Fruit fly (Drosophila melanogaster) whole organism, pupa: ENCODE results near the gene Akt.

Experiments used
- CG10348 ChIP-seq: fragments of 200-800 bp; sonication (Bioruptor generic); IDR thresholded peaks from 2 replicates; pipeline ENCODE4 v1.3.6; 2022; ENCODE audit warnings: missing biosample characterization, missing genetic modification characterization
- CG12605 ChIP-seq: fragments of 200-800 bp; sonication (Bioruptor generic); IDR thresholded peaks from 2 replicates; pipeline ENCODE4 v1.3.6; 2022; ENCODE audit warnings: missing biosample characterization, missing genetic modification characterization
- CG13204 ChIP-seq: fragments of 200-800 bp; sonication (Bioruptor generic); optimal IDR thresholded peaks from 2 replicates; lab custom pipeline; 2018; ENCODE audit warnings: missing biosample characterization, mild to moderate bottlenecking, missing genetic modification characterization, moderate library complexity
- CG14655 ChIP-seq: fragments of 200-800 bp; sonication (Bioruptor generic); optimal IDR thresholded peaks from 3 replicates; lab custom pipeline; 2017; ENCODE audit warnings: mild to moderate bottlenecking, missing biosample characterization, missing genetic modification reagents, missing genetic modification characterization
- CG15710 ChIP-seq: fragments of 200-800 bp; sonication (Bioruptor generic); optimal IDR thresholded peaks from 2 replicates; lab custom pipeline; 2018; ENCODE audit warnings: missing biosample characterization, mild to moderate bottlenecking, missing genetic modification characterization, moderate library complexity
- CG17806 ChIP-seq: fragments of 200-800 bp; sonication (Bioruptor generic); optimal IDR thresholded peaks from 2 replicates; lab custom pipeline; 2018; ENCODE audit warnings: missing biosample characterization, mild to moderate bottlenecking, missing genetic modification characterization, moderate library complexity
- CG32121 ChIP-seq: fragments of 200-800 bp; sonication (Bioruptor generic); IDR thresholded peaks from 2 replicates; pipeline ENCODE4 v1.3.6; 2022; ENCODE audit warnings: missing biosample characterization, missing genetic modification characterization
- CG34367 ChIP-seq: fragments of 200-800 bp; sonication (Bioruptor generic); optimal IDR thresholded peaks from 2 replicates; lab custom pipeline; 2018; ENCODE audit warnings: missing biosample characterization, mild to moderate bottlenecking, missing genetic modification characterization
- CG4496 ChIP-seq: fragments of 200-800 bp; sonication (Bioruptor generic); IDR thresholded peaks from 3 replicates; pipeline ENCODE4 v1.3.6; 2022; ENCODE audit warnings: missing biosample characterization, missing genetic modification characterization
- CG8159 ChIP-seq: fragments of 200-800 bp; sonication (Bioruptor generic); optimal IDR thresholded peaks from 3 replicates; lab custom pipeline; 2018; ENCODE audit warnings: missing biosample characterization, mild to moderate bottlenecking, missing genetic modification characterization, moderate library complexity
- CG8301 ChIP-seq: fragments of 200-800 bp; sonication (Bioruptor generic); optimal IDR thresholded peaks from 2 replicates; lab custom pipeline; 2018; ENCODE audit warnings: missing biosample characterization, mild to moderate bottlenecking, missing genetic modification characterization
- CG9948 ChIP-seq: fragments of 200-800 bp; sonication (Bioruptor generic); optimal IDR thresholded peaks from 2 replicates; lab custom pipeline; 2018; ENCODE audit warnings: missing biosample characterization, mild to moderate bottlenecking, missing genetic modification characterization, moderate library complexity
- D1 ChIP-seq: fragments of 200-800 bp; sonication (Bioruptor generic); optimal IDR thresholded peaks from 2 replicates; lab custom pipeline; 2018; ENCODE audit warnings: missing biosample characterization, mild to moderate bottlenecking, missing genetic modification characterization, moderate library complexity
- EcR ChIP-seq: fragments of 200-800 bp; sonication (Bioruptor generic); optimal IDR thresholded peaks from 3 replicates; lab custom pipeline; 2019; ENCODE audit warnings: missing biosample characterization, missing genetic modification characterization, mild to moderate bottlenecking, moderate library complexity, missing genetic modification reagents
- Ets98B ChIP-seq: fragments of 200-800 bp; sonication (Bioruptor generic); IDR thresholded peaks from 2 replicates; pipeline ENCODE4 v1.3.6; 2022; ENCODE audit warnings: missing biosample characterization, missing genetic modification characterization
- Pif1A ChIP-seq: fragments of 200-800 bp; sonication (Bioruptor generic); optimal IDR thresholded peaks from 3 replicates; lab custom pipeline; 2016; ENCODE audit warnings: missing biosample characterization, missing genetic modification characterization
- Pif1B ChIP-seq: fragments of 200-800 bp; sonication (Bioruptor generic); optimal IDR thresholded peaks from 3 replicates; lab custom pipeline; 2016; ENCODE audit warnings: missing biosample characterization, missing genetic modification characterization
- Snoo ChIP-seq: fragments of 200-800 bp; sonication (Bioruptor generic); optimal IDR thresholded peaks from 3 replicates; lab custom pipeline; 2017; ENCODE audit warnings: missing biosample characterization, mild to moderate bottlenecking, missing genetic modification characterization, inconsistent platforms
- fd96Ca ChIP-seq: fragments of 200-800 bp; sonication (Bioruptor generic); IDR thresholded peaks from 3 replicates; pipeline ENCODE4 v1.3.6; 2022; ENCODE audit warnings: missing biosample characterization, missing genetic modification characterization
- gl ChIP-seq: fragments of 200-800 bp; sonication (Bioruptor generic); optimal IDR thresholded peaks from 2 replicates; lab custom pipeline; 2018; ENCODE audit warnings: missing biosample characterization, mild to moderate bottlenecking, missing genetic modification characterization
- rn ChIP-seq: fragments of 200-800 bp; sonication (Bioruptor generic); IDR thresholded peaks from 2 replicates; pipeline ENCODE4 v1.3.6; 2022; ENCODE audit warnings: missing biosample characterization, missing genetic modification characterization

The Akt gene

DNA sequence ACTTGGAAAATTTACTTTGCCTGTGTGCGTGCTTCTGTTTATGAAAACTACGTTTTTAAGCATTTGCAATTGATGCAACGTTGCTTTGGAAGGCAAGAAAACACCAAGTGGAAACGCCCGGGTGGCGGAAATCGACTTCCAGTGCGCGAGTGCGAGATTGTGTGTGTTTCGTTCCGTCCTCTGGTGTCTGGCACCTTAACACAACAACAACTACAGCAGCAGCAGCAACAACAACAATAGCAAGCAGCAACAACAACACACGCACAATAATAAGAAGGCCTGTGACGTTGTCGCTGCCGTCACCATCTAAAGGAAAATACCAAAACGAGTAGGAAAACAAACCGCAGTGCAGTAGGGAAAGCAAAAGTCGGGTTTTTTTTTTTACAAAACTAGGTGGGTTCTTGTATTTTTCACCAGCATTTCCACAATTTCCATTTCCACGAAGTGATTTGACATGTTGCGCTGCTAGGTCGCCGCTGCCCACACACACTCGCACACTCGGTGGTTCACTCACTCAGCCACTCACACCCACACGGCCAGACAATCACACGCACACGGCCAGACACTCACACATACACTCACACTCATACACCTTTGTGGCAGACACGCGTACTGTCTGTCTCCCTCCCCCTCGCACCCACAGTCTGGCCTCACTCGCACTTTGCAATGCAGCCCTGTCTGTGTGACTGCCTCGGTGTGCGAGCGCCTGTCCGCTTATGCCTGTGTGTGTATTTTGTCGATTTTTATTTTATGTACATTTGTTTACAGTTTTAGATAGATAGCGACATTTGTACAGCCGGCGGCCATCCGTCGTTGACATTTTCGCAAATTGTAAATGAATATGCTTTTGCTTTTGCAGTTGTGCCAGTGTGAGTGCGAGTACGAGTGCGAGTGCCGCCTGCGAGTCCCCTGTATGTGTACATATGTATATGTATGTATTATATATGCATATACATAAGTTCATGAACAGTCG lies 526 bp downstream of the Akt start:
- TF ChIP-seq CG12605 (GFP tag; lab: Robert Waterston, UW) (peak; percentile 10; the same call in 1 of the 2 replicates), D1 (tag; lab: Kevin White, UChicago) (no peak), CG10348 (GFP tag; lab: Robert Waterston, UW) (no peak), CG9948 (tag; lab: Kevin White, UChicago) (no peak), CG15710 (tag; lab: Kevin White, UChicago) (peak; percentile 25), CG32121 (GFP tag; lab: Robert Waterston, UW) (peak; percentile 73), CG17806 (no peak), CG13204 (peak; percentile 89), CG8301 (tag; lab: Kevin White, UChicago) (peak; percentile 0), EcR (GFP tag; lab: Kevin White, UChicago) (peak; percentile 93), Snoo (tag; lab: Kevin White, UChicago) (peak; percentile 98), CG4496 (GFP tag; lab: Robert Waterston, UW) (peak; percentile 52), gl (tag; lab: Kevin White, UChicago) (peak; percentile 12), CG8159 (tag; lab: Kevin White, UChicago) (no peak), CG14655 (peak; percentile 34), Pif1B (peak; percentile 55), Ets98B (GFP tag; lab: Robert Waterston, UW) (peak; percentile 68), fd96Ca (GFP tag; lab: Robert Waterston, UW) (peak; percentile 75; the same call in 2 of the 3 replicates), CG34367 (tag; lab: Kevin White, UChicago) (peak; percentile 30), rn (GFP tag; lab: Robert Waterston, UW) (no peak), Pif1A (peak; percentile 48)

DNA sequence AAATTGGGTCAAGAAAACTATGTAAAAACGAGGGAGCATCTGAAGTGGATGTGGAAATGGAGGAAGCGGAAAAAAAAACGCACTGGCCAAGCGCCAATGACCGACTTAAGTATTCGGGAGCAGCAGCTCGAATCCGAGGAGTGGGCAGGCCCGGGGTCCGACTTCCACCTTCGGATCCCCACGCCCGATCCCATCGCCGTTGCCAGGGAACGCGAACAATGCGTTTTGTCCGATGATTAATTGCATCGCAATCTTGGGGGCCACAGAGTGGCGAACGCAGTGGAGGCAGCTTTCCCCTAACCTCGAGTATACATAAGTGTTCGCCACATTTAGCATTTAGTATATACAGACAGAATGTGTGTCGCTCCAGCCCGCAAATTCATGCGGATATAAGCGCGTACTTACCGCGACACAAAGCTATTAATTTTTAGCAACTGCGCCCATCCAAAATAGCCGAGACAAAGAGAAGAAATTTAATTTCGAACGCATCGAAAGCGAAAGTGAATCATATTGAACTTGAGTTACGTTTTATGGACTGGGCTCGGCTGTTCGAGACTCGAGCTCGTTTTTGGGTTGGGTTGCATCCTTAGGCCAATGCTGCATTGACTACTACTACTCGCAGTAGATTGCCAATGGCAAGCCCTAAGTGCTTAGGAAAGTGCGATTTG lies 6.9 kb downstream of the Akt start:
- TF ChIP-seq EcR (GFP tag; lab: Kevin White, UChicago): peak; percentile 67
- TF ChIP-seq Pif1B: no peak
- TF ChIP-seq, all 21 proteins: peak for 1

DNA sequence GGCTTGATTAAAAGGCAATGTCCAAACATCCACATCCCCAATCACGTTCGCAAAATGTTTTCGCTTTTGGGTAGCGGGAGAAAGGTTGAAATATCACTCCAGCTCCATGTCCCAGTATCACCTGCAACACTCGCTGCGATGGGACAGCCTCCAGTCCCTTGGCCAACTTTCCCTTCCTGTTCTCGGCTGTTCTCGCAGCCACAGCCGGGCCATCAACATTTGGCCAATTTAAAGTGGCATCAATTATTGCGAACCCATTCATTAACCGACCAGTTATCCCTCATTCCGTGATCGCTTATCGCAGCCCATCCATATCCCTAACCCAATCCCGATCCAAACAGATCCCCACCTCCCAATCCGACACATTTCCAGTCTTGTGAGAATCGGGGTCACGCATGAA lies 14.1 kb downstream of the Akt start:
- TF ChIP-seq CG10348 (GFP tag; lab: Robert Waterston, UW) (no peak), CG8159 (tag; lab: Kevin White, UChicago) (no peak), fd96Ca (GFP tag; lab: Robert Waterston, UW) (no peak), Snoo (tag; lab: Kevin White, UChicago) (no peak), rn (GFP tag; lab: Robert Waterston, UW) (no peak), CG13204 (no peak), gl (tag; lab: Kevin White, UChicago) (no peak), CG8301 (tag; lab: Kevin White, UChicago) (no peak), EcR (GFP tag; lab: Kevin White, UChicago) (no peak)

DNA sequence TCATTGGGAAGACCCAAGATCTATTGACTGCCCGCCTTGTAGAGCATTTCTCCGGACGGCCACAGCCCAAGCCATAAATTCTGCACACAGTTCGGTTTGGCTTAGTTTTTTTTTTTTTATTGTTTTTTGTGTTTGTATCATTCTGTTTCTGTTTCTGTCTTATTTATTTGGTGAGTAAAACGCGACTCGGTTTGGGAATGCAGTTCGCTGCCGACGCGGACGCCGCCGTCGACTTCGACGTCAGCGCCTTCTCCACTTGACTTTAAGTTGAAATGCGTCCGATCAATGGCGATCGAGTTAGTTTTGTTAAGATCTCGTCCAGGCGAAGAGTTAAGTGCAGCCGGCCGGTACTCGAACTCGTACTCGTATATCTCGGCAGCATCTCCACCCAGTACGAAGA lies 16.8 kb downstream of the Akt start, which contains the start of gene Sb:
Gene Sb, plus strand, starts transcription at position 301 of the 400 bp plus-strand sequence.
- no peak for TF ChIP-seq CG8159 (tag; lab: Kevin White, UChicago)
- TF ChIP-seq Snoo (tag; lab: Kevin White, UChicago): no peak
- no peak for TF ChIP-seq CG14655

DNA sequence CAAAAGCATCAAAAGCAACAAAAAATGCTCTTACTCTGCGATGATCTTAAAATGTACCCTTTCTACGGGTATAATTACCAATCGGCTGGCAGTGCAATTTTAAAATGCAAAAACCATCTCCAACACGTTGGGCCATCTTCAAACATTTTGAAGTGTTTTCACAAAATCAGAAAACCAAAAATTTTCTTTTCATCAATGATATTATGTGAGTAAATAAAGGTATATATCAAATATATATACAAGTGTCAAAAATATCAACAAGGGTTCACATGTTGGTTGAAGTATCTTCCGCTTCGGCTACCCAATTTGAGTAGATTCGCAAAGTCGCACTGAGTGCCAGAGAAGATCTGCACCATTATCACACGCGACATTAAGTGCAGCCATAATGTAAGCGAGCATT lies 18.3 kb downstream of the Akt start:
- peak; percentile 15 for TF ChIP-seq CG17806
- peak; percentile 47 for TF ChIP-seq CG8159 (tag; lab: Kevin White, UChicago)
- TF ChIP-seq CG8301 (tag; lab: Kevin White, UChicago): peak; percentile 17
- peak; percentile 63 for TF ChIP-seq Pif1B
- TF ChIP-seq CG15710 (tag; lab: Kevin White, UChicago): no peak
- peak; percentile 42 for TF ChIP-seq CG14655
- TF ChIP-seq CG9948 (tag; lab: Kevin White, UChicago): peak; percentile 30
- peak; percentile 23 for TF ChIP-seq Pif1A
- TF ChIP-seq rn (GFP tag; lab: Robert Waterston, UW): no peak
- no peak for TF ChIP-seq CG12605 (GFP tag; lab: Robert Waterston, UW)
- no peak for TF ChIP-seq CG10348 (GFP tag; lab: Robert Waterston, UW)
- TF ChIP-seq, all 21 proteins: peak for 7

DNA sequence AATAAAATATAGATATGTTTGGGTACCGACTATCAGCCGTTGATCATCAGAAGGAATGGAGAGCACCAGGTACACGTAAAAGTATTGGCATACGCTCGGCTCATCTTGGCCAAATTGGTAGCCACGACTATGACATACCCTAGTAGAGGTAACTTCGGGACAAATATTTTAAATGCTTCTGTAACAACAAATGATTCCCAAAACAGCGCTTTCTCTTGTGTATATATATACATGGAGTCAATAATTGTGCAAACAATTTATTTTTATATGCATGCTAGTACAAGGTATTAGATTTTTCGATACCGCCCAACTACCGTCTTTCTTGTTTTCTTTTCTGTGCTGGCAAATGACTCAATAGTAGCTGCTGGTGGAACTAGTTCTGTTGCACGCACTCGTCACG lies 20.4 kb downstream of the Akt start:
- TF ChIP-seq CG12605 (GFP tag; lab: Robert Waterston, UW) (peak; percentile 73), D1 (tag; lab: Kevin White, UChicago) (no peak), CG17806 (peak; percentile 45), CG15710 (tag; lab: Kevin White, UChicago) (peak; percentile 22), fd96Ca (GFP tag; lab: Robert Waterston, UW) (peak; percentile 88), Pif1A (peak; percentile 82), Ets98B (GFP tag; lab: Robert Waterston, UW) (peak; percentile 87), CG32121 (GFP tag; lab: Robert Waterston, UW) (peak; percentile 78), CG14655 (peak; percentile 93), CG8301 (tag; lab: Kevin White, UChicago) (peak; percentile 93), rn (GFP tag; lab: Robert Waterston, UW) (peak; percentile 59; the same call in 1 of the 2 replicates), CG13204 (no peak), CG9948 (tag; lab: Kevin White, UChicago) (peak; percentile 62), CG10348 (GFP tag; lab: Robert Waterston, UW) (peak; percentile 30; the same call in 1 of the 2 replicates), EcR (GFP tag; lab: Kevin White, UChicago) (no peak), Snoo (tag; lab: Kevin White, UChicago) (no peak), CG4496 (GFP tag; lab: Robert Waterston, UW) (peak; percentile 92), CG34367 (tag; lab: Kevin White, UChicago) (peak; percentile 30), CG8159 (tag; lab: Kevin White, UChicago) (peak; percentile 36), Pif1B (peak; percentile 77), gl (tag; lab: Kevin White, UChicago) (no peak)
- TF ChIP-seq, all 21 proteins: peak for 16
